Worm (Caenorhabditis elegans) whole organism, L4 larva: ENCODE data around the gene clh-5.

Experiments
- D1046.2 ChIP-seq: fragments of 200-800 bp; sonication (Bioruptor generic); IDR thresholded peaks from 2 replicates; pipeline ENCODE4 v1.3.6; 2022; ENCODE audit warnings: missing genetic modification characterization, missing compliant biosample characterization
- F44E2.7 ChIP-seq: fragments of 200-800 bp; sonication (Bioruptor generic); IDR thresholded peaks from 2 replicates; pipeline ENCODE4 v2.1.2; 2022; ENCODE audit warnings: missing genetic modification characterization, missing compliant biosample characterization
- F49E8.2 ChIP-seq: sonication (generic microtip); optimal IDR thresholded peaks from 2 replicates; lab custom pipeline; 2016; ENCODE audit warnings: missing compliant biosample characterization, mild to moderate bottlenecking, missing genetic modification characterization, borderline replicate concordance
- R02D3.7 ChIP-seq: fragments of 150-350 bp; sonication (generic microtip); optimal IDR thresholded peaks from 3 replicates; lab custom pipeline; 2014; ENCODE audit warnings: missing biosample characterization, missing genetic modification characterization
- T26A8.4 ChIP-seq: fragments of 200-800 bp; sonication (Bioruptor generic); IDR thresholded peaks from 2 replicates; pipeline ENCODE4 v1.3.6; 2022; ENCODE audit warnings: missing genetic modification characterization, missing compliant biosample characterization
- Y105C5A.15 ChIP-seq: fragments of 200-800 bp; sonication (Bioruptor generic); IDR thresholded peaks from 2 replicates; pipeline ENCODE4 v1.3.6; 2022; ENCODE audit warnings: missing genetic modification characterization, missing compliant biosample characterization
- Y48G9A.11 ChIP-seq: fragments of 200-800 bp; sonication (Bioruptor generic); IDR thresholded peaks from 2 replicates; pipeline ENCODE4 v1.3.6; 2022; ENCODE audit warnings: missing genetic modification reagents, missing genetic modification characterization, missing compliant biosample characterization
- Y5F2A.4 ChIP-seq: fragments of 200-800 bp; sonication (Bioruptor generic); optimal IDR thresholded peaks from 2 replicates; lab custom pipeline; 2018; ENCODE audit warnings: mild to moderate bottlenecking, missing genetic modification characterization, missing compliant biosample characterization
- Y75B8A.6 ChIP-seq: fragments of 200-800 bp; sonication (Bioruptor generic); IDR thresholded peaks from 2 replicates; pipeline ENCODE4 v1.3.6; 2022; ENCODE audit warnings: missing genetic modification reagents, missing genetic modification characterization, missing compliant biosample characterization
- ZK337.2 ChIP-seq: fragments of 200-800 bp; sonication (Bioruptor generic); IDR thresholded peaks from 2 replicates; pipeline ENCODE4 v1.3.6; 2022; ENCODE audit warnings: missing genetic modification reagents, missing genetic modification characterization, missing compliant biosample characterization
- aha-1 ChIP-seq: fragments of 150-350 bp; peaks from one replicate; lab custom pipeline; 2014; ENCODE audit warnings: missing biosample characterization, missing genetic modification characterization
- ama-1 ChIP-seq: fragments of 150-350 bp; optimal IDR thresholded peaks from 2 replicates; lab custom pipeline; 2014; ENCODE audit warnings: inconsistent platforms, mixed read lengths
- arid-1 ChIP-seq: fragments of 200-800 bp; sonication (Bioruptor generic); conservative IDR thresholded peaks from 2 replicates; pipeline ENCODE4 v1.3.6; 2022; ENCODE audit warnings: missing genetic modification reagents, missing genetic modification characterization, missing compliant biosample characterization
- ceh-82 ChIP-seq: sonication (generic microtip); optimal IDR thresholded peaks from 2 replicates; lab custom pipeline; 2017; ENCODE audit warnings: missing biosample characterization, missing genetic modification characterization
- ctbp-1 ChIP-seq: fragments of 200-800 bp; sonication (Bioruptor generic); IDR thresholded peaks from 2 replicates; pipeline ENCODE4 v1.3.6; 2022; ENCODE audit warnings: missing genetic modification reagents, missing genetic modification characterization, missing compliant biosample characterization
- daf-19 ChIP-seq: fragments of 200-800 bp; sonication (Bioruptor generic); conservative IDR thresholded peaks from 2 replicates; pipeline ENCODE4 v1.3.6; 2022; ENCODE audit warnings: missing genetic modification characterization, missing compliant biosample characterization
- daf-8 ChIP-seq: fragments of 200-800 bp; sonication (Bioruptor generic); IDR thresholded peaks from 2 replicates; pipeline ENCODE4 v1.3.6; 2022; ENCODE audit warnings: missing genetic modification characterization, missing compliant biosample characterization
- dmd-8 ChIP-seq: fragments of 200-800 bp; sonication (Bioruptor generic); IDR thresholded peaks from 2 replicates; pipeline ENCODE4 v1.3.6; 2022; ENCODE audit warnings: missing genetic modification characterization, missing compliant biosample characterization
- dpl-1 ChIP-seq: fragments of 150-350 bp; optimal IDR thresholded peaks from 2 replicates; lab custom pipeline; 2014; ENCODE audit warnings: missing biosample characterization, missing genetic modification reagents, missing genetic modification characterization
- duxl-1 ChIP-seq: sonication (generic microtip); optimal IDR thresholded peaks from 2 replicates; lab custom pipeline; 2016; ENCODE audit warnings: mild to moderate bottlenecking, missing genetic modification characterization, moderate library complexity, missing compliant biosample characterization; ENCODE audit not compliant: poor library complexity
- gei-8 ChIP-seq: fragments of 200-800 bp; sonication (Bioruptor generic); optimal IDR thresholded peaks from 2 replicates; lab custom pipeline; 2018; ENCODE audit warnings: mild to moderate bottlenecking, missing genetic modification characterization, missing compliant biosample characterization
- hmg-1.1 ChIP-seq: fragments of 200-800 bp; sonication (Bioruptor generic); IDR thresholded peaks from 2 replicates; pipeline ENCODE4 v1.3.6; 2022; ENCODE audit warnings: missing genetic modification reagents, missing genetic modification characterization, missing compliant biosample characterization
- lim-7 ChIP-seq: fragments of 200-800 bp; sonication (Bioruptor generic); IDR thresholded peaks from 2 replicates; pipeline ENCODE4 v1.3.6; 2022; ENCODE audit warnings: missing genetic modification characterization, missing compliant biosample characterization
- lin-1 ChIP-seq: fragments of 200-800 bp; sonication (Bioruptor generic); IDR thresholded peaks from 2 replicates; pipeline ENCODE4 v1.3.6; 2022; ENCODE audit warnings: missing genetic modification reagents, missing genetic modification characterization, missing compliant biosample characterization
- lin-15B ChIP-seq: fragments of 150-350 bp; sonication (generic microtip); optimal IDR thresholded peaks from 3 replicates; lab custom pipeline; 2014; ENCODE audit warnings: missing biosample characterization, missing genetic modification characterization
- lin-38 ChIP-seq: fragments of 200-800 bp; sonication (Bioruptor generic); IDR thresholded peaks from 2 replicates; pipeline ENCODE4 v1.3.6; 2022; ENCODE audit warnings: missing genetic modification reagents, missing genetic modification characterization, missing compliant biosample characterization
- lin-39 ChIP-seq: fragments of 150-350 bp; optimal IDR thresholded peaks from 2 replicates; lab custom pipeline; 2014; ENCODE audit warnings: missing biosample characterization, missing genetic modification reagents, missing genetic modification characterization
- lir-3 ChIP-seq: sonication (generic microtip); optimal IDR thresholded peaks from 2 replicates; lab custom pipeline; 2016; ENCODE audit warnings: mild to moderate bottlenecking, missing genetic modification characterization, missing compliant biosample characterization
- lsy-2 ChIP-seq, 2 experiments: fragments of 150-350 bp in 1 of 2; sonication (generic microtip) in 1 of 2; optimal IDR thresholded peaks; 2 replicates each; lab custom pipeline; 2014 to 2017; ENCODE audit warnings: missing biosample characterization in 2 of 2, missing genetic modification characterization in 2 of 2
- madf-5 ChIP-seq, 2 experiments: fragments of 200-800 bp; sonication (Bioruptor generic); IDR thresholded peaks; 2 replicates each; pipeline ENCODE4 v1.3.6; 2022; ENCODE audit warnings: missing compliant biosample characterization in 2 of 2, missing genetic modification characterization in 2 of 2
- mdt-29 ChIP-seq: fragments of 200-800 bp; sonication (Bioruptor generic); IDR thresholded peaks from 2 replicates; pipeline ENCODE4 v1.3.6; 2022; ENCODE audit warnings: missing genetic modification reagents, missing genetic modification characterization, missing compliant biosample characterization
- mep-1 ChIP-seq: fragments of 150-350 bp; sonication (generic microtip); optimal IDR thresholded peaks from 3 replicates; lab custom pipeline; 2014; ENCODE audit warnings: missing biosample characterization, missing genetic modification characterization
- nhr-6 ChIP-seq: fragments of 150-350 bp; optimal IDR thresholded peaks from 2 replicates; lab custom pipeline; 2014; ENCODE audit warnings: missing biosample characterization, missing genetic modification characterization
- nhr-77 ChIP-seq: fragments of 150-350 bp; optimal IDR thresholded peaks from 2 replicates; lab custom pipeline; 2014; ENCODE audit warnings: missing biosample characterization, missing genetic modification characterization
- php-3 ChIP-seq: fragments of 200-800 bp; sonication (Bioruptor generic); IDR thresholded peaks from 2 replicates; pipeline ENCODE4 v1.3.6; 2022; ENCODE audit warnings: missing genetic modification reagents, missing genetic modification characterization, missing compliant biosample characterization
- pqm-1 ChIP-seq: sonication (generic microtip); optimal IDR thresholded peaks from 2 replicates; lab custom pipeline; 2017; ENCODE audit warnings: missing biosample characterization, missing genetic modification characterization
- saeg-2 ChIP-seq: fragments of 200-800 bp; sonication (Bioruptor generic); IDR thresholded peaks from 2 replicates; pipeline ENCODE4 v1.3.6; 2022; ENCODE audit warnings: missing genetic modification reagents, missing genetic modification characterization, missing compliant biosample characterization
- snpc-1.2 ChIP-seq: fragments of 200-800 bp; sonication (Bioruptor generic); IDR thresholded peaks from 2 replicates; pipeline ENCODE4 v1.3.6; 2022; ENCODE audit warnings: missing genetic modification reagents, missing genetic modification characterization, missing compliant biosample characterization
- spr-1 ChIP-seq: sonication (generic microtip); optimal IDR thresholded peaks from 2 replicates; lab custom pipeline; 2016; ENCODE audit warnings: mild to moderate bottlenecking, missing genetic modification characterization, missing compliant biosample characterization
- tra-1 ChIP-seq: fragments of 200-800 bp; sonication (Bioruptor generic); IDR thresholded peaks from 2 replicates; pipeline ENCODE4 v1.3.6; 2022; ENCODE audit warnings: missing genetic modification reagents, missing genetic modification characterization, missing compliant biosample characterization
- unc-130 ChIP-seq: sonication (generic microtip); optimal IDR thresholded peaks from 2 replicates; lab custom pipeline; 2016; ENCODE audit warnings: missing genetic modification reagents, missing genetic modification characterization, missing compliant biosample characterization
- unc-62 ChIP-seq, 3 experiments: fragments of 150-350 bp in 1 of 3; sonication (generic microtip); optimal IDR thresholded peaks in 2 of 3; peaks in 1 of 3; 1 replicate in 1 of 3; 2 replicates in 2 of 3; lab custom pipeline; 2014 to 2017; ENCODE audit warnings: missing biosample characterization in 3 of 3, missing genetic modification characterization in 3 of 3, missing genetic modification reagents in 3 of 3, missing genotype in 1 of 3
- zag-1 ChIP-seq: fragments of 150-350 bp; optimal IDR thresholded peaks from 2 replicates; lab custom pipeline; 2014; ENCODE audit warnings: missing biosample characterization, missing genetic modification characterization
- zfp-2 ChIP-seq: sonication (generic microtip); optimal IDR thresholded peaks from 2 replicates; lab custom pipeline; 2016; ENCODE audit warnings: mild to moderate bottlenecking, missing genetic modification characterization, missing compliant biosample characterization

Gene clh-5

ce11 chrII:9057035-9057668 lies 41.3 kb downstream of the clh-5 start, which contains the start of gene rpl-32 (continued):
- peak; percentile 66 for TF ChIP-seq unc-130 (GFP tag; lab: Kevin White, UChicago)
- peak; percentile 84 for TF ChIP-seq mep-1 (tag; lab: Kevin White, UChicago)
- TF ChIP-seq hmg-1.1 (GFP tag; lab: Robert Waterston, UW), result peak; percentile 51
- TF ChIP-seq duxl-1 (tag; lab: Kevin White, UChicago), result no peak
- TF ChIP-seq ctbp-1, result no peak
- TF ChIP-seq lin-15B (tag; lab: Kevin White, UChicago), result peak; percentile 32
- TF ChIP-seq dpl-1, result peak; percentile 71
- TF ChIP-seq snpc-1.2 (GFP tag; lab: Robert Waterston, UW), result no peak

ce11 chrII:9056215-9056819 lies 42.1 kb downstream of the clh-5 start:
- no peak for TF ChIP-seq spr-1
- TF ChIP-seq lin-1, result no peak
- peak; percentile 17 for TF ChIP-seq Y5F2A.4 (GFP tag; lab: Kevin White, UChicago)
- TF ChIP-seq ctbp-1, result 0 out of 2 replicates have a peak, but pooled peaks have one; percentile 33
- no peak for TF ChIP-seq unc-62 (GFP tag; optimal IDR thresholded peaks at IDR 0.05 in 1 of 2; lab: Kevin White, UChicago)
- TF ChIP-seq unc-62 (tag; optimal IDR thresholded peaks at IDR 0.05; lab: Kevin White, UChicago), result no peak
- TF ChIP-seq mdt-29 (GFP tag; lab: Robert Waterston, UW), result no peak
- TF ChIP-seq saeg-2 (GFP tag; lab: Robert Waterston, UW), result no peak
- TF ChIP-seq aha-1 (tag; lab: Kevin White, UChicago), result no peak
- TF ChIP-seq F44E2.7 (GFP tag; lab: Robert Waterston, UW), result 0 out of 2 replicates have a peak, but pooled peaks have one; percentile 38
- TF ChIP-seq snpc-1.2 (GFP tag; lab: Robert Waterston, UW), result peak; percentile 53; the same call in 1 of the 2 replicates
- TF ChIP-seq dmd-8 (GFP tag; lab: Robert Waterston, UW), result peak; percentile 65; the same call in 1 of the 2 replicates
- TF ChIP-seq zfp-2 (tag; lab: Kevin White, UChicago), result no peak
- TF ChIP-seq php-3, result no peak
- TF ChIP-seq D1046.2 (GFP tag; lab: Robert Waterston, UW), result 0 out of 2 replicates have a peak, but pooled peaks have one; percentile 8
- peak; percentile 18 for TF ChIP-seq unc-130 (GFP tag; lab: Kevin White, UChicago)
- TF ChIP-seq T26A8.4 (GFP tag; lab: Robert Waterston, UW), result no peak
- TF ChIP-seq daf-19 (GFP tag; lab: Robert Waterston, UW), result 0 out of 2 replicates have a peak, but pooled peaks have one; percentile 18
- TF ChIP-seq Y105C5A.15 (GFP tag; lab: Robert Waterston, UW), result no peak
- no peak for TF ChIP-seq gei-8 (GFP tag; lab: Kevin White, UChicago)
- TF ChIP-seq Y75B8A.6 (GFP tag; lab: Robert Waterston, UW), result no peak
- 0 out of 4 replicates have a peak, but pooled peaks of 1 of the 2 experiments have one; percentile 27 for TF ChIP-seq madf-5 (GFP tag; IDR thresholded peaks at IDR 0.05; lab: Robert Waterston, UW)
- TF ChIP-seq tra-1 (GFP tag; lab: Robert Waterston, UW), result 0 out of 2 replicates have a peak, but pooled peaks have one; percentile 31
- no peak for TF ChIP-seq zag-1 (tag; lab: Kevin White, UChicago)
- TF ChIP-seq lin-38 (GFP tag; lab: Robert Waterston, UW), result peak; percentile 82
- TF ChIP-seq ceh-82, result no peak
- no peak for TF ChIP-seq ZK337.2 (GFP tag; lab: Robert Waterston, UW)
- peak; percentile 81 for TF ChIP-seq arid-1 (GFP tag; lab: Robert Waterston, UW)
- peak; percentile 59 for TF ChIP-seq ama-1 (lab: Kevin White, UChicago)
- TF ChIP-seq Y48G9A.11 (GFP tag; lab: Robert Waterston, UW), result peak; percentile 70
- peak; percentile 90 for TF ChIP-seq F49E8.2 (tag; lab: Kevin White, UChicago)

- TF ChIP-seq duxl-1 (tag; lab: Kevin White, UChicago), result peak; percentile 68
- no peak for TF ChIP-seq lir-3 (tag; lab: Kevin White, UChicago)
- peak; percentile 71 for TF ChIP-seq ama-1 (lab: Kevin White, UChicago)
- TF ChIP-seq lsy-2 (tag; optimal IDR thresholded peaks at IDR 0.05; lab: Kevin White, UChicago), result peak; percentile 62 to 91
- 0 out of 2 replicates have a peak, but pooled peaks have one; percentile 31 for TF ChIP-seq arid-1 (GFP tag; lab: Robert Waterston, UW)
- TF ChIP-seq lin-39 (tag; lab: Kevin White, UChicago), result no peak
- peak; percentile 17 for TF ChIP-seq pqm-1 (tag; lab: Kevin White, UChicago)
- TF ChIP-seq mep-1 (tag; lab: Kevin White, UChicago), result peak; percentile 92
- peak; percentile 92 for TF ChIP-seq nhr-77
- peak; percentile 75 for TF ChIP-seq unc-130 (GFP tag; lab: Kevin White, UChicago)
- TF ChIP-seq Y105C5A.15 (GFP tag; lab: Robert Waterston, UW), result 0 out of 2 replicates have a peak, but pooled peaks have one; percentile 15
- TF ChIP-seq nhr-6 (tag; lab: Kevin White, UChicago), result peak; percentile 80
- TF ChIP-seq hmg-1.1 (GFP tag; lab: Robert Waterston, UW), result peak; percentile 81
- TF ChIP-seq daf-8 (GFP tag; lab: Robert Waterston, UW), result no peak
- TF ChIP-seq lim-7 (GFP tag; lab: Robert Waterston, UW), result no peak
- peak; percentile 91 for TF ChIP-seq lin-38 (GFP tag; lab: Robert Waterston, UW)
- TF ChIP-seq R02D3.7 (tag; lab: Kevin White, UChicago), result no peak
- no peak for TF ChIP-seq ZK337.2 (GFP tag; lab: Robert Waterston, UW)
These were observed 43.8 kb downstream of the clh-5 start, which contains the start of gene chmp-7 for ce11 chrII:9054604-9055003. Gene chmp-7 (plus strand): TSS chrII:9054972.
